Fruit fly (Drosophila melanogaster): ENCODE data around the gene Pdp1.

The Pdp1 gene

DNA sequence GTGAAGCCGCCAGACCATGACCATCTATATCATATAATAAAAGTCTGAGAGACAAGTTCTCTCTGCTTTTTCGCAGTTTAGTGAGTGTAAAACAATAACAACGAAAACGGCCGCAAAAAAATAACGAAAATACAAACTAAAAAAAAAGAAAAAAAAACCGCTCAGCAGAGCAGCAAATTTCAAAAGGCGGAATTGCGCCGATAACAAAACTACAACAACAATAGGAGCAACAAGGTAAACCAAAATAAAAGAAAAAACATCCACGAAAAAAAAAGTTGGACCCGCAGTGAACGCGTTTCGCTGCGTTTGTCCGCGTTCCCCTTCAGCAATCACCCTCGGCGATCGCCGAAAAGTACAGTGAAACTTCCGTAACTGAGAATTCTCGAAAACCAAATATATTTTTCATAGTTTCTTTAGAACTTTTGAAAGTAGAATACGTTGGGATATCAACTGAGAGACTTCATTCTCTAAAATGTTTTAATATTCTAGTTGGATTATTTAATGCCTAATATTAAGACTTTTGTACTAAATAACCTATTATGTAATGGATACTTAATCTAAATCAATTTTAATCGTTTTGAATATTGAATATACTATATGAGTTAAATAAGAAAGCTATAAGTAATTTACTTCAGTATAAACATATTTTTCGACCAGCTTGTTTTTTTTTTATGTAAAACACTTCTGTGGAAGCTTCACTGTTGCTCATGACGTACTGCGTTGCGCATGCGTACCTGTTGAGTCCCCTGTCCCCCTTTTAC lies 8.6 kb upstream of the Pdp1 start:
- TF ChIP-seq ovo (GFP tag; optimal IDR thresholded peaks at IDR 0.05) (no peak), pad (GFP tag; optimal IDR thresholded peaks at IDR 0.05) (peak; percentile 79), bab1 (GFP tag; optimal IDR thresholded peaks at IDR 0.05) (peak; percentile 43), CG11617 (GFP tag; optimal IDR thresholded peaks at IDR 0.05) (peak; percentile 11), CG5204 (GFP tag; optimal IDR thresholded peaks at IDR 0.05) (no peak), CG1620 (GFP tag; optimal IDR thresholded peaks at IDR 0.05) (no peak)

DNA sequence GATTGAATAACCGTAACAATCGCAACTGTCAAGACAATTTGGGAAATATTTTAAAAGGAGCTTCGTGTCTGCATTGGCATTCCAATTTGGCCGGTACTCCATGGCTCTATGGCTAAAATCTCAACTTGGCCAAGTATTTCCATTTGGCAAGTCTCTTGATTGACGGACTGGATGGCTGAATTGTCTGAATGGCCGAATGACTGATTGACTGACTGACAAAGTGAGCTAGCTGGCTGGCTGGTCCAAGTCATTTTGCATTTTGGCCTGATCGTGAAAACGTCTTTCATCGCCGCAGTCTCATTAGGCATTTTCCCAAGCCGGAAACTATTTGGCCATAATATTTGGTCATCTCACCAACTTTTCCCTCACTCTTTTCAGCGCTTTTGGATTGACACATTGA lies 7.3 kb upstream of the Pdp1 start:
- TF ChIP-seq Clk (GFP tag; optimal IDR thresholded peaks at IDR 0.05) (no peak), CG33017 (tag; optimal IDR thresholded peaks at IDR 0.05) (no peak)

DNA sequence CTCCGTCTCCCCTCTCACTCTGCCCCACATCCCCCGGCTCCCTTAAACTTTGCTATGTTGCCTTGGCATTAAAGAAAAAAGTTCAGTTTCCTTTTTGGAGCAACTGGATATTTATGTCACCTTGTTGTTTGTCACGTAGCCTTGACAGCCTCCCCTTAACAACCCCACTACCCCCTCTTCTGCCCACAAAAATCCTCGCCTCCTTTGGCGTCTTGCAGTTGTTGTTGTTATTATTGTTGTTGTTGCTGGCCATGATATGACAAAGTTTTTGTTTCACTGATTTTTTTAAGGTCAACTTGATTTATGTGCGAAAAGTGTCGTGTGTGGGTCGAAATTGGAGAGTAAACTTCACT lies 3.2 kb upstream of the Pdp1 start:
- TF ChIP-seq CG14711 (tag; optimal IDR thresholded peaks at IDR 0.05) (no peak), Clk (GFP tag; optimal IDR thresholded peaks at IDR 0.05) (no peak), cic (GFP tag; optimal IDR thresholded peaks at IDR 0.05) (no peak), CG1620 (GFP tag; optimal IDR thresholded peaks at IDR 0.05) (no peak), CG7045 (GFP tag; optimal IDR thresholded peaks at IDR 0.05) (no peak), CG12768 (GFP tag; optimal IDR thresholded peaks at IDR 0.05) (no peak), CG7101 (tag; optimal IDR thresholded peaks at IDR 0.05) (no peak), pad (GFP tag; optimal IDR thresholded peaks at IDR 0.05) (no peak)

DNA sequence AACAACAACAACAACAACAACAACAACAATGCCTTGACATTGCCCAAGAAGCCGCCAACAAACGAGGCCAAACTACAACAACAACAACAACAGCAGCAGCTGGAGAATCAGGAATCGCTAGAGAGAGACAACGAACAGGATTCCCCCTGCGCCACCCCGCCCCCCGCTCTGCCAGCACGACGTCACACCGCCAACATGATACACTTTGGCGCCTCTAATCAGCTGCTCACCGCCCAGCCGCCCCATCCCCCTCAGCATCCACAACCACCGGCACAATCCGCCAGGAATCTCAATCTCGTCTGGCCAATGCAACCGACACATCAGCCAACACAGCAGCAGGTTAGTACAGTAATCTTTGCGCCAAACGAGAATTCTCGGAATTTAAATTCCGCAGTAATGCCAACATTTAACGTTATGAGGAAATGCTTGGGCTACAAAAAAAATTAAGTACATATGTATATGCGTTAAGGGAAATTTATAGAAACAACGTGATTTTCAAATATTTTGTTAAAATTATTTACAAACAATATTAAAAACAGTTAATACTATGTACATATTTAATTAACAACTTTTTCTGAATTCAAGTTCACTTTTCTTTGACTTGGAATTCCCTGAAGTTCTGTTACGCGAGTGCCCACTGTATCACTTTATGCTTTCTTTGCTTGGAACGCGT lies 2.7 kb upstream of the Pdp1 start:
- peak; percentile 0 for TF ChIP-seq tj (GFP tag; optimal IDR thresholded peaks at IDR 0.05)
- no peak for TF ChIP-seq Hr96 (GFP tag; optimal IDR thresholded peaks at IDR 0.05)
- TF ChIP-seq bab1 (GFP tag; optimal IDR thresholded peaks at IDR 0.05): peak; percentile 39
- TF ChIP-seq kay (GFP tag; ENCODE audit: borderline replicate concordance): peak; percentile 39

DNA sequence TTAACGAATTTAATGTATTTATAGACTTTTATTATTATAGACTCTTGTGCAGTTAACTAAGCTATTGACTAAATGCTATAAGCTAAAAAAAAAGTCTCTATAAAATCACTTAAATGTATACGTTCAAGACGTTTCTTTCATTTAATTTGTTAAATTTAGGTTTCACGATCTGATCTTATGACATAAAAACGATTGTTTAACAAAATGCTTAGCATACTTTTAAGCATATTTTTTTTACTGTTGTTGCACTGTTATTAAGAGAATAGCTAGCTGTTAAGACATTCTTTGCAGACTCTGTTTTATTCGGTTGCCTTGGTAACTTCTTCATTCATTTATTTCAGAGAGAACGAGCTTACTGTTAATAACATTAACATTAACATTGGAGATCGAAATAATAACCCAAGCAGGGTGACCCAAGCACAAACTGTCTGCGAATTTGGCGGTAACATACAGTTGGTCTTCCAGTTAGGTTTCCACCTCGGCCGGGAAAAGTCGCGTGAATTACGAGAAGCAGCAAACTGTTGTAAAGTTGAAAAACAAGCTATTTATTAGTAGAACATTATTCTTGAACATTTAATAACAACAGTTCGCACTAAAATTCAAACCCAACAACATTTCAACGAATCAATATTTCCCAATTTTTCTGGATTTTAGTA lies 1.5 kb upstream of the Pdp1 start, which contains the start of gene CG32365:
Gene CG32365, plus strand, starts transcription at position 462 of the 656 bp plus-strand sequence.
- TF ChIP-seq ovo (GFP tag; optimal IDR thresholded peaks at IDR 0.05): no peak
- TF ChIP-seq CG11617 (GFP tag; optimal IDR thresholded peaks at IDR 0.05): no peak
- TF ChIP-seq CG12768 (GFP tag; optimal IDR thresholded peaks at IDR 0.05): no peak
- peak; percentile 29 for TF ChIP-seq tj (GFP tag; optimal IDR thresholded peaks at IDR 0.05)
- TF ChIP-seq CG14711 (tag; optimal IDR thresholded peaks at IDR 0.05): peak; percentile 26
- peak; percentile 4 for TF ChIP-seq CG7101 (tag; optimal IDR thresholded peaks at IDR 0.05)
- TF ChIP-seq kay (GFP tag; ENCODE audit: borderline replicate concordance): peak; percentile 86
- TF ChIP-seq bab1 (GFP tag; optimal IDR thresholded peaks at IDR 0.05): peak; percentile 82
- peak; percentile 8 for TF ChIP-seq Hr96 (GFP tag; optimal IDR thresholded peaks at IDR 0.05)
- no peak for TF ChIP-seq CG5204 (GFP tag; optimal IDR thresholded peaks at IDR 0.05)

DNA sequence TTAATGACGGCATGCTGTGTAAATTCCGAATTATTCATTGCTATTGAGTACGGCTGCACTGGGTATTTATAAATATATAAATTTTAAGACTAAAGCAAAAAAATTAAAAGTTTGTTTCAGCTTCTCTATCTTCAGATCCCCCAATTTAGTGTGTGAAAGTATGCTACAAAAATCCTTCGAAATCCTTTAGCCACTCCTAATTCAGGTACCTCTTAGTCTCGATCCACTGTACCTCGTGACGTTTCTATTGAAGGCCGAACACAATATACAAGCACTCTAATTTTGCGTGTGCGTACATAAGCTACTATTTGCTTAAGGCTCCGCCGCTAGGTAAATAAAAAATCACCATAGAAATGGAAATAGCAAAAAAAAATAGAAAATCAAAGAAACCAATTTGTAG lies 611 bp downstream of the Pdp1 start:
- no peak for TF ChIP-seq ovo (GFP tag; optimal IDR thresholded peaks at IDR 0.05)
- TF ChIP-seq CG12768 (GFP tag; optimal IDR thresholded peaks at IDR 0.05): peak; percentile 36

DNA sequence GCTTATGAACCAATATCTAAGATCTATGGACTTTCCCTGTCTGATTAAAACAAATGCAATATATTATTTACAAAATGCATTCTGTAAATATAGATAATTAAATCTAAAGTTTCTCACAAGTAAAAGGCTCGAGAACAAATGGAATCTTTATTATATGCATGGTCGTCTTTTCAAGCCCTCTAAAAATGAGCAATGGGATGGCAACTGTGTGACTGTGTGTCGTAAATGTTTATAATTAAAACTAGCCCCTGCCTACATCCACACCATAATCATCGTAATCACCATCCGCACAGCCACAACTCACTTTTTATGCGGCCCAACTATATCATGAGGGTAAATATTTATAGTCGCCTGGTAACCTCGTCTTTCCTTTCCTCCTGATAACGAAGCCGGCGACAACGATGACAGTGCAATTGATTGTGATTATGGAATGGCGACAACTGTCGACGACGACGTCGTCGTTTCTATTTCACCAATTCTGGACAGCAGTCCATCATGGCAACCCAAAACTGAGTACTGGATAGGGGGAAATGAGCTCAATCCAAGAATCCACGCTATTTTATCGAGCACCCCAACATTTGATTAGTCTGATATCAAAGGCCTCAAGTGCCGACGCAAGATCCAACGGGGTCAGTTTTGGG lies 1.3 kb downstream of the Pdp1 start:
- TF ChIP-seq CG14711 (tag; optimal IDR thresholded peaks at IDR 0.05) (no peak), kay (GFP tag; ENCODE audit: borderline replicate concordance) (peak; percentile 60), toe (GFP tag; optimal IDR thresholded peaks at IDR 0.05) (no peak), cic (GFP tag; optimal IDR thresholded peaks at IDR 0.05) (peak; percentile 7), CG5204 (GFP tag; optimal IDR thresholded peaks at IDR 0.05) (no peak), cnc (optimal IDR thresholded peaks at IDR 0.05) (peak; percentile 83 to 93), Clk (GFP tag; optimal IDR thresholded peaks at IDR 0.05) (no peak), CG11617 (GFP tag; optimal IDR thresholded peaks at IDR 0.05) (no peak), Hr96 (GFP tag; optimal IDR thresholded peaks at IDR 0.05) (no peak), CG7101 (tag; optimal IDR thresholded peaks at IDR 0.05) (no peak), CG1620 (GFP tag; optimal IDR thresholded peaks at IDR 0.05) (no peak), ovo (GFP tag; optimal IDR thresholded peaks at IDR 0.05) (no peak), CG12768 (GFP tag; optimal IDR thresholded peaks at IDR 0.05) (no peak), Mnt (GFP tag; optimal IDR thresholded peaks at IDR 0.05) (no peak), CG7045 (GFP tag; optimal IDR thresholded peaks at IDR 0.05) (no peak)

All from whole organism, adult.